Fruit fly (Drosophila melanogaster) whole organism, embryonic: ENCODE results near the gene CG4133.

Experiments
- Atf6 ChIP-seq: fragments of 200-800 bp; sonication (Bioruptor generic); IDR thresholded peaks from 2 replicates; pipeline ENCODE4 v1.3.6; 2022; ENCODE audit warnings: missing biosample characterization, missing genetic modification characterization
- B-H1 ChIP-seq: fragments of 200-800 bp; sonication (Bioruptor generic); IDR thresholded peaks from 3 replicates; pipeline ENCODE4 v1.3.6; 2022; ENCODE audit warnings: missing biosample characterization, missing genetic modification characterization
- Bdp1 ChIP-seq: fragments of 200-800 bp; sonication (Bioruptor generic); optimal IDR thresholded peaks from 3 replicates; lab custom pipeline; 2016; ENCODE audit warnings: missing biosample characterization, missing genetic modification characterization
- CG10147 ChIP-seq: fragments of 200-800 bp; sonication (Bioruptor generic); optimal IDR thresholded peaks from 2 replicates; lab custom pipeline; 2019; ENCODE audit warnings: missing biosample characterization, mild to moderate bottlenecking, missing genetic modification characterization, moderate library complexity
- CG1024 ChIP-seq: fragments of 200-800 bp; sonication (Bioruptor generic); IDR thresholded peaks from 2 replicates; pipeline ENCODE4 v1.3.6; 2022; ENCODE audit warnings: missing biosample characterization, missing genetic modification characterization
- CG10321 ChIP-seq: fragments of 200-800 bp; sonication (Bioruptor generic); IDR thresholded peaks from 2 replicates; pipeline ENCODE4 v1.3.6; 2022; ENCODE audit warnings: missing biosample characterization, missing genetic modification characterization
- CG10366 ChIP-seq: fragments of 200-800 bp; sonication (Bioruptor generic); IDR thresholded peaks from 2 replicates; pipeline ENCODE4 v1.3.6; 2022; ENCODE audit warnings: missing biosample characterization, missing genetic modification characterization
- CG11456 ChIP-seq: fragments of 200-800 bp; sonication (Bioruptor generic); IDR thresholded peaks from 3 replicates; pipeline ENCODE4 v1.3.6; 2022; ENCODE audit warnings: missing biosample characterization, missing genetic modification characterization
- CG12071 ChIP-seq: fragments of 200-800 bp; sonication (Bioruptor generic); optimal IDR thresholded peaks from 3 replicates; lab custom pipeline; 2018; ENCODE audit warnings: missing biosample characterization, mild to moderate bottlenecking, missing genetic modification characterization
- CG12236 ChIP-seq: fragments of 200-800 bp; sonication (Bioruptor generic); optimal IDR thresholded peaks from 2 replicates; lab custom pipeline; 2016; ENCODE audit warnings: missing biosample characterization, missing genetic modification characterization
- CG1233 ChIP-seq: fragments of 200-800 bp; sonication (Bioruptor generic); optimal IDR thresholded peaks from 4 replicates; lab custom pipeline; 2018; ENCODE audit warnings: missing biosample characterization, mild to moderate bottlenecking, missing genetic modification characterization
- CG15011 ChIP-seq: fragments of 200-800 bp; sonication (Bioruptor generic); optimal IDR thresholded peaks from 3 replicates; lab custom pipeline; 2018; ENCODE audit warnings: missing biosample characterization, mild to moderate bottlenecking, missing genetic modification characterization
- CG16815 ChIP-seq: fragments of 200-800 bp; sonication (Bioruptor generic); optimal IDR thresholded peaks from 3 replicates; lab custom pipeline; 2017; ENCODE audit warnings: missing biosample characterization, mild to moderate bottlenecking, missing genetic modification characterization
- CG17912 ChIP-seq: fragments of 200-800 bp; sonication (Bioruptor generic); optimal IDR thresholded peaks from 2 replicates; lab custom pipeline; 2018; ENCODE audit warnings: missing biosample characterization, mild to moderate bottlenecking, missing genetic modification characterization
- CG1832 ChIP-seq: fragments of 200-800 bp; sonication (Bioruptor generic); optimal IDR thresholded peaks from 2 replicates; lab custom pipeline; 2017; ENCODE audit warnings: missing biosample characterization, mild to moderate bottlenecking, missing genetic modification characterization, inconsistent platforms
- CG2875 ChIP-seq: fragments of 200-800 bp; sonication (Bioruptor generic); optimal IDR thresholded peaks from 2 replicates; lab custom pipeline; 2017; ENCODE audit warnings: missing biosample characterization, mild to moderate bottlenecking, missing genetic modification characterization, missing genetic modification reagents
- CG3163 ChIP-seq: fragments of 200-800 bp; sonication (Bioruptor generic); optimal IDR thresholded peaks from 3 replicates; lab custom pipeline; 2016; ENCODE audit warnings: missing biosample characterization, missing genetic modification characterization
- CG32767 ChIP-seq: fragments of 200-800 bp; sonication (Bioruptor generic); IDR thresholded peaks from 2 replicates; pipeline ENCODE4 v1.3.6; 2022; ENCODE audit warnings: missing biosample characterization, missing genetic modification characterization
- CG4328 ChIP-seq: fragments of 200-800 bp; sonication (Bioruptor generic); optimal IDR thresholded peaks from 3 replicates; lab custom pipeline; 2017; ENCODE audit warnings: missing biosample characterization, missing genetic modification reagents, missing genetic modification characterization
- CG6765 ChIP-seq: fragments of 200-800 bp; sonication (Bioruptor generic); optimal IDR thresholded peaks from 3 replicates; lab custom pipeline; 2017; ENCODE audit warnings: missing biosample characterization, mild to moderate bottlenecking, missing genetic modification characterization
- CG8765 ChIP-seq: fragments of 200-800 bp; sonication (Bioruptor generic); IDR thresholded peaks from 2 replicates; pipeline ENCODE4 v1.3.6; 2022; ENCODE audit warnings: missing biosample characterization, missing genetic modification characterization
- CG9817 ChIP-seq: fragments of 200-800 bp; sonication (Bioruptor generic); optimal IDR thresholded peaks from 2 replicates; lab custom pipeline; 2018; ENCODE audit warnings: missing biosample characterization, mild to moderate bottlenecking, missing genetic modification characterization, moderate library complexity
- Dbx ChIP-seq: fragments of 200-800 bp; sonication (Bioruptor generic); IDR thresholded peaks from 3 replicates; pipeline ENCODE4 v1.3.6; 2022; ENCODE audit warnings: missing biosample characterization, missing genetic modification characterization
- Drgx ChIP-seq: fragments of 200-800 bp; sonication (Bioruptor generic); IDR thresholded peaks from 2 replicates; pipeline ENCODE4 v1.3.6; 2022; ENCODE audit warnings: missing biosample characterization, missing genetic modification characterization
- Fer2 ChIP-seq: fragments of 200-800 bp; sonication (Bioruptor generic); optimal IDR thresholded peaks from 2 replicates; lab custom pipeline; 2018; ENCODE audit warnings: missing biosample characterization, mild to moderate bottlenecking, missing genetic modification characterization, moderate library complexity
- Hmx ChIP-seq: fragments of 200-800 bp; sonication (Bioruptor generic); optimal IDR thresholded peaks from 2 replicates; lab custom pipeline; 2016; ENCODE audit warnings: missing biosample characterization, missing genetic modification characterization
- TFAM ChIP-seq: fragments of 200-800 bp; sonication (Bioruptor generic); optimal IDR thresholded peaks from 2 replicates; lab custom pipeline; 2017; ENCODE audit warnings: missing biosample characterization, missing genetic modification characterization, inconsistent platforms
- YL-1 ChIP-seq: fragments of 200-800 bp; sonication (Bioruptor generic); optimal IDR thresholded peaks from 3 replicates; lab custom pipeline; 2017; ENCODE audit warnings: missing biosample characterization, mild to moderate bottlenecking, missing genetic modification characterization
- ab ChIP-seq: fragments of 200-800 bp; sonication (Bioruptor generic); optimal IDR thresholded peaks from 2 replicates; lab custom pipeline; 2016; ENCODE audit warnings: missing biosample characterization, missing genetic modification characterization
- abd-A ChIP-seq: fragments of 200-800 bp; sonication (Bioruptor generic); optimal IDR thresholded peaks from 3 replicates; lab custom pipeline; 2019; ENCODE audit warnings: missing biosample characterization, mild to moderate bottlenecking, missing genetic modification characterization, moderate library complexity
- ac ChIP-seq: fragments of 200-800 bp; sonication (Bioruptor generic); optimal IDR thresholded peaks from 3 replicates; lab custom pipeline; 2017; ENCODE audit warnings: missing biosample characterization, mild to moderate bottlenecking, missing genetic modification characterization
- al ChIP-seq: fragments of 200-800 bp; sonication (Bioruptor generic); IDR thresholded peaks from 2 replicates; pipeline ENCODE4 v1.3.6; 2022; ENCODE audit warnings: missing biosample characterization, missing genetic modification characterization
- cas ChIP-seq: fragments of 200-800 bp; sonication (Bioruptor generic); IDR thresholded peaks from 2 replicates; pipeline ENCODE4 v1.3.6; 2022; ENCODE audit warnings: missing biosample characterization, missing genetic modification characterization
- cg ChIP-seq: fragments of 200-800 bp; sonication (Bioruptor generic); optimal IDR thresholded peaks from 3 replicates; lab custom pipeline; 2019; ENCODE audit warnings: missing biosample characterization, mild to moderate bottlenecking, missing genetic modification characterization, moderate library complexity
- ci ChIP-seq: fragments of 200-800 bp; sonication (Bioruptor generic); IDR thresholded peaks from 3 replicates; pipeline ENCODE4 v1.3.6; 2022; ENCODE audit warnings: missing biosample characterization, missing genetic modification characterization
- crol ChIP-seq: fragments of 200-800 bp; sonication (Bioruptor generic); IDR thresholded peaks from 2 replicates; pipeline ENCODE4 v1.3.6; 2022; ENCODE audit warnings: missing biosample characterization, missing genetic modification characterization
- da ChIP-seq: fragments of 200-800 bp; sonication (Bioruptor generic); optimal IDR thresholded peaks from 2 replicates; lab custom pipeline; 2016; ENCODE audit warnings: missing biosample characterization, missing genetic modification characterization
- dm ChIP-seq: fragments of 200-800 bp; sonication (Bioruptor generic); optimal IDR thresholded peaks from 3 replicates; lab custom pipeline; 2016; ENCODE audit warnings: missing biosample characterization, missing genetic modification characterization
- dmrt99B ChIP-seq: fragments of 200-800 bp; sonication (Bioruptor generic); optimal IDR thresholded peaks from 2 replicates; lab custom pipeline; 2018; ENCODE audit warnings: missing biosample characterization, mild to moderate bottlenecking, missing genetic modification characterization, moderate library complexity
- esg ChIP-seq: fragments of 200-800 bp; sonication (Bioruptor generic); conservative IDR thresholded peaks from 2 replicates; pipeline ENCODE4 v1.3.6; 2022; ENCODE audit warnings: missing biosample characterization, missing genetic modification characterization
- fu2 ChIP-seq: fragments of 200-800 bp; sonication (Bioruptor generic); optimal IDR thresholded peaks from 2 replicates; lab custom pipeline; 2016; ENCODE audit warnings: missing biosample characterization, missing genetic modification characterization
- gcm ChIP-seq: fragments of 200-800 bp; sonication (Bioruptor generic); optimal IDR thresholded peaks from 2 replicates; lab custom pipeline; 2019; ENCODE audit warnings: missing biosample characterization, mild to moderate bottlenecking, missing genetic modification characterization, moderate library complexity
- hth ChIP-seq: fragments of >200 bp; optimal IDR thresholded peaks from 2 replicates; lab custom pipeline; 2017; ENCODE audit warnings: inconsistent platforms
- jumu ChIP-seq: fragments of 200-800 bp; sonication (Bioruptor generic); optimal IDR thresholded peaks from 3 replicates; lab custom pipeline; 2016; ENCODE audit warnings: missing biosample characterization, missing genetic modification characterization
- klu ChIP-seq: fragments of 200-800 bp; sonication (Bioruptor generic); IDR thresholded peaks from 2 replicates; pipeline ENCODE4 v1.3.6; 2022; ENCODE audit warnings: missing biosample characterization, missing genetic modification characterization
- lbe ChIP-seq: fragments of 200-800 bp; sonication (Bioruptor generic); optimal IDR thresholded peaks from 2 replicates; lab custom pipeline; 2016; ENCODE audit warnings: missing biosample characterization, mild to moderate bottlenecking, missing genetic modification characterization
- mam ChIP-seq: fragments of 200-800 bp; sonication (Bioruptor generic); optimal IDR thresholded peaks from 3 replicates; lab custom pipeline; 2016; ENCODE audit warnings: missing biosample characterization, missing genetic modification characterization
- repo ChIP-seq: fragments of 200-800 bp; sonication (Bioruptor generic); optimal IDR thresholded peaks from 2 replicates; lab custom pipeline; 2016; ENCODE audit warnings: missing biosample characterization, missing genetic modification characterization
- salm ChIP-seq: fragments of 200-800 bp; sonication (Bioruptor generic); optimal IDR thresholded peaks from 2 replicates; lab custom pipeline; 2018; ENCODE audit warnings: missing biosample characterization, mild to moderate bottlenecking, missing genetic modification characterization
- unc-4 ChIP-seq: fragments of 200-800 bp; sonication (Bioruptor generic); IDR thresholded peaks from 2 replicates; pipeline ENCODE4 v1.3.6; 2022; ENCODE audit warnings: missing biosample characterization, missing genetic modification characterization; ENCODE audit not compliant: partially characterized antibody
- zen2 ChIP-seq: fragments of 200-800 bp; sonication (Bioruptor generic); IDR thresholded peaks from 3 replicates; pipeline ENCODE4 v1.3.6; 2022; ENCODE audit warnings: missing biosample characterization, missing genetic modification characterization; ENCODE audit not compliant: partially characterized antibody

Gene CG4133

DNA sequence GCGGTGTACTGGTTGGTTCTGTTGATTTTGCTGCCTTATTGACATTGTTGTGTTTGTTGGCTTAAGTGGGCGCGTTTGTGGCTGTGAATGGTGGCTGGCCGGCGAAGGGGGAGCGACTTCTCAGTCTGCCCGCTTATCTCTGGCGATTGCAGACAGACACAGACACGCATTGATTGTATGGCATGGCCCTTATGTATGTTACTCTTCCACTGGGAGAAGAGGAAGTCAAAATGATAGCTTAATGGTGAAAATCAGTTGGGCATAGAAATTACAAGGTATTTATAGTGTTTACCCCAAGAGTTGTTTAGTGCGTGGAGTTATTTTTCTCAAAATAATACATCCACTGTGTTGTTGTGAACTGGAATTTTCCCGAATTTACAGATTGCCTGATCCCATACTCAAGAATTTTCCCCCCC lies 30.5 kb downstream of the CG4133 start (continued):
- TF ChIP-seq CG12071 (GFP tag; lab: Kevin White, UChicago) (peak; percentile 97), CG17912 (GFP tag; lab: Kevin White, UChicago) (peak; percentile 98), zen2 (GFP tag; lab: Robert Waterston, UW) (no peak), CG10321 (GFP tag; lab: Robert Waterston, UW) (peak; percentile 70), TFAM (GFP tag; lab: Kevin White, UChicago) (peak; percentile 63), Hmx (GFP tag; lab: Kevin White, UChicago) (no peak), dm (GFP tag; lab: Kevin White, UChicago) (peak; percentile 73), fu2 (GFP tag; lab: Kevin White, UChicago) (peak; percentile 63), ci (GFP tag; lab: Robert Waterston, UW) (peak; percentile 96), ac (GFP tag; lab: Kevin White, UChicago) (peak; percentile 81), repo (GFP tag; lab: Kevin White, UChicago) (peak; percentile 79), esg (GFP tag; lab: Robert Waterston, UW) (no peak), salm (tag; lab: Kevin White, UChicago) (peak; percentile 79), CG1024 (GFP tag; lab: Robert Waterston, UW) (peak; percentile 85), CG11456 (GFP tag; lab: Robert Waterston, UW) (peak; percentile 76; the same call in 2 of the 3 replicates), B-H1 (GFP tag; lab: Robert Waterston, UW) (peak; percentile 64; the same call in 2 of the 3 replicates), CG9817 (peak; percentile 52), CG12236 (GFP tag; lab: Kevin White, UChicago) (peak; percentile 93), CG4328 (peak; percentile 93), Fer2 (tag; lab: Kevin White, UChicago) (peak; percentile 77), al (GFP tag; lab: Robert Waterston, UW) (0 out of 2 replicates have a peak, but pooled peaks have one; percentile 40), crol (peak; percentile 78; the same call in 1 of the 2 replicates), gcm (GFP tag; lab: Kevin White, UChicago) (peak; percentile 94), lbe (GFP tag; lab: Kevin White, UChicago) (peak; percentile 92), ab (no peak), dmrt99B (tag; lab: Kevin White, UChicago) (peak; percentile 84), CG8765 (no peak), CG32767 (GFP tag; lab: Robert Waterston, UW) (peak; percentile 46), CG10366 (GFP tag; lab: Robert Waterston, UW) (peak; percentile 74), abd-A (tag; lab: Kevin White, UChicago) (peak; percentile 58), Atf6 (GFP tag; lab: Robert Waterston, UW) (peak; percentile 90), klu (GFP tag; lab: Robert Waterston, UW) (0 out of 2 replicates have a peak, but pooled peaks have one; percentile 47), da (GFP tag; lab: Kevin White, UChicago) (peak; percentile 82), Dbx (GFP tag; lab: Robert Waterston, UW) (peak; percentile 89), CG15011 (peak; percentile 83), Drgx (GFP tag; lab: Robert Waterston, UW) (peak; percentile 46), mam (peak; percentile 63), CG1233 (GFP tag; lab: Kevin White, UChicago) (peak; percentile 95), CG10147 (GFP tag; lab: Kevin White, UChicago) (peak; percentile 61), CG6765 (GFP tag; lab: Kevin White, UChicago) (peak; percentile 91), unc-4 (GFP tag; lab: Robert Waterston, UW) (no peak), YL-1 (peak; percentile 93), CG1832 (GFP tag; lab: Kevin White, UChicago) (peak; percentile 48), cas (GFP tag; lab: Robert Waterston, UW) (peak; percentile 41; the same call in 1 of the 2 replicates), Bdp1 (GFP tag; lab: Kevin White, UChicago) (peak; percentile 83), cg (GFP tag; lab: Kevin White, UChicago) (peak; percentile 47), CG3163 (GFP tag; lab: Kevin White, UChicago) (peak; percentile 87), CG2875 (peak; percentile 97), jumu (GFP tag; lab: Kevin White, UChicago) (peak; percentile 76), CG16815 (GFP tag; lab: Kevin White, UChicago) (peak; percentile 20), hth (lab: Kevin White, UChicago) (no peak)
